In genomic region chr3L:20388983-20389382, dm6 we compare ENCODE assay signal across 1 fruit fly cellular context.
A peak's percentile ranks its signal among the peaks of the same experiment; 100 is the strongest.
TF ChIP-seq lines count a peak whose summit lies in the region.

No protein-coding gene starts in this region.

TF ChIP-seq in whole organism, embryonic, 481 proteins besides CTCF, POLR2A, EP300 and RAD21 (continued from another document and continues in another):
- no peak for TF ChIP-seq bowl (GFP tag; IDR thresholded peaks at IDR 0.05; lab: Robert Waterston, UW)
- no peak for TF ChIP-seq CG2199 (GFP tag; IDR thresholded peaks at IDR 0.05; lab: Robert Waterston, UW)
- no peak for TF ChIP-seq CG1602 (GFP tag; optimal IDR thresholded peaks at IDR 0.05; lab: Kevin White, UChicago)
- peak; percentile 57 for TF ChIP-seq slbo (GFP tag; IDR thresholded peaks at IDR 0.05; lab: Robert Waterston, UW)
- TF ChIP-seq CG5953 (GFP tag; IDR thresholded peaks at IDR 0.05; lab: Robert Waterston, UW), result no peak
- peak; percentile 11 for TF ChIP-seq pnt (GFP tag; optimal IDR thresholded peaks at IDR 0.05; lab: Kevin White, UChicago)
- TF ChIP-seq Bdp1 (GFP tag; optimal IDR thresholded peaks at IDR 0.05; lab: Kevin White, UChicago), result no peak
- TF ChIP-seq Atf-2 (GFP tag; optimal IDR thresholded peaks at IDR 0.05; lab: Kevin White, UChicago), result no peak
- no peak for TF ChIP-seq stwl (tag; optimal IDR thresholded peaks at IDR 0.05; lab: Kevin White, UChicago)
- TF ChIP-seq CG7928 (GFP tag; optimal IDR thresholded peaks at IDR 0.05; lab: Kevin White, UChicago), result no peak
- TF ChIP-seq fd102C (GFP tag; optimal IDR thresholded peaks at IDR 0.05; lab: Kevin White, UChicago), result no peak
- peak; percentile 24 for TF ChIP-seq az2 (GFP tag; optimal IDR thresholded peaks at IDR 0.05; lab: Kevin White, UChicago)
- no peak for TF ChIP-seq trh (GFP tag; optimal IDR thresholded peaks at IDR 0.05; lab: Kevin White, UChicago)
- TF ChIP-seq CG4854 (GFP tag; optimal IDR thresholded peaks at IDR 0.05; lab: Kevin White, UChicago), result no peak
- no peak for TF ChIP-seq hkb (optimal IDR thresholded peaks at IDR 0.05; lab: Kevin White, UChicago)
- 0 out of 2 replicates have a peak, but pooled peaks have one; percentile 29 for TF ChIP-seq hkb (GFP tag; IDR thresholded peaks at IDR 0.05; lab: Robert Waterston, UW)
- no peak for TF ChIP-seq br (optimal IDR thresholded peaks at IDR 0.05; lab: Kevin White, UChicago)
- no peak for TF ChIP-seq B-H2 (GFP tag; optimal IDR thresholded peaks at IDR 0.05; lab: Kevin White, UChicago)
- no peak for TF ChIP-seq fd64A (GFP tag; optimal IDR thresholded peaks at IDR 0.05; lab: Kevin White, UChicago)
- no peak for TF ChIP-seq Hmx (GFP tag; optimal IDR thresholded peaks at IDR 0.05; lab: Kevin White, UChicago)
- TF ChIP-seq CG11456 (GFP tag; IDR thresholded peaks at IDR 0.05; lab: Robert Waterston, UW), result peak; percentile 60; the same call in 1 of the 3 replicates
- TF ChIP-seq CG31441 (GFP tag; IDR thresholded peaks at IDR 0.05; lab: Robert Waterston, UW), result peak; percentile 27; the same call in 1 of the 2 replicates
- TF ChIP-seq CG9932 (GFP tag; IDR thresholded peaks at IDR 0.05; lab: Robert Waterston, UW), result peak; percentile 58
- TF ChIP-seq Dp (GFP tag; optimal IDR thresholded peaks at IDR 0.05; lab: Kevin White, UChicago), result no peak
- TF ChIP-seq Fer1 (GFP tag; optimal IDR thresholded peaks at IDR 0.05; lab: Kevin White, UChicago), result peak; percentile 59
- TF ChIP-seq sim (GFP tag; IDR thresholded peaks at IDR 0.05; lab: Robert Waterston, UW), result no peak
- TF ChIP-seq kah (GFP tag; optimal IDR thresholded peaks at IDR 0.05; lab: Kevin White, UChicago), result no peak
- TF ChIP-seq ash1 (GFP tag; optimal IDR thresholded peaks at IDR 0.05; lab: Kevin White, UChicago), result no peak
- TF ChIP-seq Meics (GFP tag; optimal IDR thresholded peaks at IDR 0.05; lab: Kevin White, UChicago), result peak; percentile 46
- no peak for TF ChIP-seq insv (GFP tag; optimal IDR thresholded peaks at IDR 0.05; lab: Kevin White, UChicago)
- TF ChIP-seq inv (GFP tag; IDR thresholded peaks at IDR 0.05; lab: Robert Waterston, UW; ENCODE audit: partially characterized antibody), result no peak
- TF ChIP-seq sima (GFP tag; optimal IDR thresholded peaks at IDR 0.05; lab: Kevin White, UChicago), result no peak
- TF ChIP-seq CG33213 (GFP tag; optimal IDR thresholded peaks at IDR 0.05; lab: Kevin White, UChicago), result no peak
- peak in 1 of 2 experiments; percentile 77 for TF ChIP-seq Hr78 (GFP tag; optimal IDR thresholded peaks at IDR 0.05; lab: Kevin White, UChicago)
- no peak for TF ChIP-seq knrl (GFP tag; IDR thresholded peaks at IDR 0.05; lab: Robert Waterston, UW; ENCODE audit: partially characterized antibody)
- no peak for TF ChIP-seq corto (GFP tag; optimal IDR thresholded peaks at IDR 0.05; lab: Kevin White, UChicago)
- TF ChIP-seq dysf (GFP tag; IDR thresholded peaks at IDR 0.05; lab: Robert Waterston, UW), result peak; percentile 73
- TF ChIP-seq bsh (GFP tag; optimal IDR thresholded peaks at IDR 0.05; lab: Kevin White, UChicago), result peak in 1 of 2 experiments; percentile 0
- no peak for TF ChIP-seq CG15696 (tag; optimal IDR thresholded peaks at IDR 0.05; lab: Kevin White, UChicago)
- TF ChIP-seq ro (GFP tag; IDR thresholded peaks at IDR 0.05; lab: Robert Waterston, UW), result no peak
- TF ChIP-seq Dfd (GFP tag; optimal IDR thresholded peaks at IDR 0.05; lab: Kevin White, UChicago), result no peak
- TF ChIP-seq nmo (GFP tag; optimal IDR thresholded peaks at IDR 0.05; lab: Kevin White, UChicago), result peak; percentile 0
- peak; percentile 17 for TF ChIP-seq Deaf1 (tag; optimal IDR thresholded peaks at IDR 0.05; lab: Kevin White, UChicago)
- TF ChIP-seq Trl (optimal IDR thresholded peaks at IDR 0.05; lab: Kevin White, UChicago), result no peak
- peak; percentile 31 for TF ChIP-seq Trl (GFP tag; optimal IDR thresholded peaks at IDR 0.05; lab: Kevin White, UChicago)
- TF ChIP-seq mirr (GFP tag; optimal IDR thresholded peaks at IDR 0.05; lab: Kevin White, UChicago), result no peak
- TF ChIP-seq CG3726 (GFP tag; IDR thresholded peaks at IDR 0.05; lab: Robert Waterston, UW), result no peak
- TF ChIP-seq Mrtf (GFP tag; IDR thresholded peaks at IDR 0.05; lab: Robert Waterston, UW), result 0 out of 3 replicates have a peak, but pooled peaks have one; percentile 36
- no peak for TF ChIP-seq CG12104 (GFP tag; optimal IDR thresholded peaks at IDR 0.05; lab: Kevin White, UChicago)
- no peak for TF ChIP-seq CG9797 (GFP tag; optimal IDR thresholded peaks at IDR 0.05; lab: Kevin White, UChicago)
- no peak for TF ChIP-seq Dad (GFP tag; optimal IDR thresholded peaks at IDR 0.05; lab: Kevin White, UChicago)
- TF ChIP-seq sqz (GFP tag; optimal IDR thresholded peaks at IDR 0.05; lab: Kevin White, UChicago), result no peak
- TF ChIP-seq CG6689 (GFP tag; IDR thresholded peaks at IDR 0.05; lab: Robert Waterston, UW), result peak; percentile 37; the same call in 1 of the 2 replicates
- TF ChIP-seq sd (tag; optimal IDR thresholded peaks at IDR 0.05; lab: Kevin White, UChicago), result peak; percentile 72
- TF ChIP-seq klu (GFP tag; IDR thresholded peaks at IDR 0.05; lab: Robert Waterston, UW), result no peak
- TF ChIP-seq GATAe (GFP tag; conservative IDR thresholded peaks at IDR 0.05; lab: Robert Waterston, UW), result peak; percentile 58
- peak; percentile 16 for TF ChIP-seq pum (GFP tag; optimal IDR thresholded peaks at IDR 0.05; lab: Kevin White, UChicago)
- no peak for TF ChIP-seq unc-4 (GFP tag; IDR thresholded peaks at IDR 0.05; lab: Robert Waterston, UW; ENCODE audit: partially characterized antibody)
- peak; percentile 13 for TF ChIP-seq CG17385 (GFP tag; optimal IDR thresholded peaks at IDR 0.05; lab: Kevin White, UChicago)
- TF ChIP-seq NC2β (GFP tag; optimal IDR thresholded peaks at IDR 0.05; lab: Kevin White, UChicago), result peak; percentile 6
- TF ChIP-seq slou (GFP tag; optimal IDR thresholded peaks at IDR 0.05; lab: Kevin White, UChicago), result no peak
- TF ChIP-seq CG34376 (GFP tag; optimal IDR thresholded peaks at IDR 0.05; lab: Kevin White, UChicago), result peak; percentile 86
- no peak for TF ChIP-seq ase (GFP tag; IDR thresholded peaks at IDR 0.05; lab: Robert Waterston, UW)
- no peak for TF ChIP-seq Sin3A (optimal IDR thresholded peaks at IDR 0.05; lab: Kevin White, UChicago)
- TF ChIP-seq Dref (GFP tag; IDR thresholded peaks at IDR 0.05; lab: Robert Waterston, UW), result no peak
- no peak for TF ChIP-seq CG7372 (GFP tag; IDR thresholded peaks at IDR 0.05; lab: Robert Waterston, UW)
- no peak for TF ChIP-seq CG3838 (GFP tag; optimal IDR thresholded peaks at IDR 0.05; lab: Kevin White, UChicago)
- no peak for TF ChIP-seq wor (GFP tag; IDR thresholded peaks at IDR 0.05; lab: Robert Waterston, UW)
- TF ChIP-seq CG2889 (GFP tag; IDR thresholded peaks at IDR 0.05; lab: Robert Waterston, UW), result 0 out of 3 replicates have a peak, but pooled peaks have one; percentile 38
- no peak for TF ChIP-seq ap (GFP tag; IDR thresholded peaks at IDR 0.05; lab: Robert Waterston, UW)
- TF ChIP-seq Atf3 (GFP tag; optimal IDR thresholded peaks at IDR 0.05; lab: Kevin White, UChicago), result no peak
- no peak for TF ChIP-seq CG8089 (GFP tag; optimal IDR thresholded peaks at IDR 0.05; lab: Kevin White, UChicago)
- TF ChIP-seq cwo (GFP tag; optimal IDR thresholded peaks at IDR 0.05; lab: Kevin White, UChicago), result peak; percentile 89
- TF ChIP-seq CG11723 (GFP tag; optimal IDR thresholded peaks at IDR 0.05; lab: Kevin White, UChicago), result no peak
- TF ChIP-seq TFAM (GFP tag; optimal IDR thresholded peaks at IDR 0.05; lab: Kevin White, UChicago), result no peak
- no peak for TF ChIP-seq Sox100B (GFP tag; optimal IDR thresholded peaks at IDR 0.05; lab: Kevin White, UChicago)
- peak; percentile 24 for TF ChIP-seq Max (GFP tag; optimal IDR thresholded peaks at IDR 0.05; lab: Kevin White, UChicago)
- TF ChIP-seq CG8944 (GFP tag; optimal IDR thresholded peaks at IDR 0.05; lab: Kevin White, UChicago), result no peak
- no peak for TF ChIP-seq disco-r (GFP tag; optimal IDR thresholded peaks at IDR 0.05; lab: Kevin White, UChicago)
- no peak for TF ChIP-seq dm (GFP tag; optimal IDR thresholded peaks at IDR 0.05; lab: Kevin White, UChicago)
- TF ChIP-seq CG18764 (GFP tag; optimal IDR thresholded peaks at IDR 0.05; lab: Kevin White, UChicago), result no peak
- no peak for TF ChIP-seq CG13123 (GFP tag; optimal IDR thresholded peaks at IDR 0.05; lab: Kevin White, UChicago)
- peak; percentile 57 for TF ChIP-seq her (GFP tag; optimal IDR thresholded peaks at IDR 0.05; lab: Kevin White, UChicago)
- peak; percentile 31; the same call in 1 of the 2 replicates for TF ChIP-seq HLH3B (GFP tag; IDR thresholded peaks at IDR 0.05; lab: Robert Waterston, UW)
- no peak for TF ChIP-seq CG4617 (GFP tag; optimal IDR thresholded peaks at IDR 0.05; lab: Kevin White, UChicago; ENCODE audit: borderline replicate concordance)
- no peak for TF ChIP-seq twi (tag; optimal IDR thresholded peaks at IDR 0.05; lab: Kevin White, UChicago)
- no peak for TF ChIP-seq eve (GFP tag; optimal IDR thresholded peaks at IDR 0.05; lab: Kevin White, UChicago)
- no peak for TF ChIP-seq Bgb (GFP tag; IDR thresholded peaks at IDR 0.05; lab: Robert Waterston, UW; ENCODE audit: partially characterized antibody)
- TF ChIP-seq CG8359 (GFP tag; optimal IDR thresholded peaks at IDR 0.05; lab: Kevin White, UChicago; ENCODE audit: borderline replicate concordance), result no peak
- TF ChIP-seq yki (optimal IDR thresholded peaks at IDR 0.05; lab: Kevin White, UChicago), result no peak
- TF ChIP-seq gem (tag; optimal IDR thresholded peaks at IDR 0.05; lab: Kevin White, UChicago), result peak; percentile 61
- TF ChIP-seq HLH4C (GFP tag; IDR thresholded peaks at IDR 0.05; lab: Robert Waterston, UW; ENCODE audit: partially characterized antibody), result no peak
- peak; percentile 24 for TF ChIP-seq CG10654 (GFP tag; optimal IDR thresholded peaks at IDR 0.05; lab: Kevin White, UChicago)
- no peak for TF ChIP-seq Dll (GFP tag; IDR thresholded peaks at IDR 0.05; lab: Robert Waterston, UW; ENCODE audit: partially characterized antibody)
- TF ChIP-seq z (GFP tag; IDR thresholded peaks at IDR 0.05; lab: Robert Waterston, UW), result no peak
- no peak for TF ChIP-seq kni (GFP tag; optimal IDR thresholded peaks at IDR 0.05; lab: Kevin White, UChicago)
- TF ChIP-seq tll (GFP tag; optimal IDR thresholded peaks at IDR 0.05; lab: Kevin White, UChicago), result no peak
- no peak for TF ChIP-seq jing (GFP tag; optimal IDR thresholded peaks at IDR 0.05; lab: Kevin White, UChicago)
- TF ChIP-seq fu2 (GFP tag; optimal IDR thresholded peaks at IDR 0.05; lab: Kevin White, UChicago), result no peak
- TF ChIP-seq CG9609 (GFP tag; optimal IDR thresholded peaks at IDR 0.05; lab: Kevin White, UChicago), result peak; percentile 36
- TF ChIP-seq Taf1 (GFP tag; IDR thresholded peaks at IDR 0.05; lab: Robert Waterston, UW), result no peak
- no peak for TF ChIP-seq sna (GFP tag; IDR thresholded peaks at IDR 0.05; lab: Robert Waterston, UW; ENCODE audit: partially characterized antibody)
- TF ChIP-seq kay (GFP tag; optimal IDR thresholded peaks at IDR 0.05; lab: Kevin White, UChicago), result peak; percentile 38
- TF ChIP-seq Aef1 (GFP tag; IDR thresholded peaks at IDR 0.05; lab: Robert Waterston, UW), result peak; percentile 57; the same call in 2 of the 3 replicates
- no peak for TF ChIP-seq scrt (GFP tag; optimal IDR thresholded peaks at IDR 0.05; lab: Kevin White, UChicago)
- TF ChIP-seq CG17361 (GFP tag; IDR thresholded peaks at IDR 0.05; lab: Robert Waterston, UW), result 0 out of 3 replicates have a peak, but pooled peaks have one; percentile 17
- peak; percentile 1 for TF ChIP-seq CG12155 (GFP tag; optimal IDR thresholded peaks at IDR 0.05; lab: Kevin White, UChicago)
- TF ChIP-seq CG9215 (GFP tag; IDR thresholded peaks at IDR 0.05; lab: Robert Waterston, UW), result no peak
- TF ChIP-seq CrebB (tag; optimal IDR thresholded peaks at IDR 0.05; lab: Kevin White, UChicago), result peak; percentile 25
- TF ChIP-seq bigmax (GFP tag; optimal IDR thresholded peaks at IDR 0.05; lab: Kevin White, UChicago), result no peak
- TF ChIP-seq CG4424 (GFP tag; optimal IDR thresholded peaks at IDR 0.05; lab: Kevin White, UChicago), result no peak
- TF ChIP-seq run (tag; optimal IDR thresholded peaks at IDR 0.05; lab: Kevin White, UChicago), result no peak
- TF ChIP-seq HmgZ (tag; optimal IDR thresholded peaks at IDR 0.05; lab: Kevin White, UChicago), result peak; percentile 42
- no peak for TF ChIP-seq CG15011 (GFP tag; optimal IDR thresholded peaks at IDR 0.05; lab: Kevin White, UChicago)
- TF ChIP-seq abd-A (tag; optimal IDR thresholded peaks at IDR 0.05; lab: Kevin White, UChicago), result no peak
- peak; percentile 66; the same call in 2 of the 3 replicates for TF ChIP-seq so (GFP tag; IDR thresholded peaks at IDR 0.05; lab: Robert Waterston, UW)
- no peak for TF ChIP-seq MTF-1 (GFP tag; optimal IDR thresholded peaks at IDR 0.05; lab: Kevin White, UChicago; ENCODE audit: borderline replicate concordance)
- TF ChIP-seq CG12236 (GFP tag; optimal IDR thresholded peaks at IDR 0.05; lab: Kevin White, UChicago), result peak; percentile 16
- TF ChIP-seq Rx (GFP tag; IDR thresholded peaks at IDR 0.05; lab: Robert Waterston, UW), result 0 out of 2 replicates have a peak, but pooled peaks have one; percentile 21
- no peak for TF ChIP-seq CG6683 (GFP tag; optimal IDR thresholded peaks at IDR 0.05; lab: Kevin White, UChicago)
- no peak for TF ChIP-seq Camta (GFP tag; optimal IDR thresholded peaks at IDR 0.05; lab: Kevin White, UChicago)
- TF ChIP-seq Hr51 (GFP tag; optimal IDR thresholded peaks at IDR 0.05; lab: Kevin White, UChicago), result peak in 1 of 2 experiments; percentile 50
- TF ChIP-seq sr (GFP tag; IDR thresholded peaks at IDR 0.05; lab: Robert Waterston, UW), result 0 out of 3 replicates have a peak, but pooled peaks have one; percentile 35
- no peak for TF ChIP-seq CG31224 (GFP tag; IDR thresholded peaks at IDR 0.05; lab: Robert Waterston, UW)
- no peak for TF ChIP-seq lov (optimal IDR thresholded peaks at IDR 0.05; lab: Kevin White, UChicago)
- TF ChIP-seq lov (GFP tag; IDR thresholded peaks at IDR 0.05; lab: Robert Waterston, UW), result no peak
- no peak; the same call in 1 of the 2 replicates for TF ChIP-seq Drgx (GFP tag; IDR thresholded peaks at IDR 0.05; lab: Robert Waterston, UW)
- no peak for TF ChIP-seq CG2202 (tag; optimal IDR thresholded peaks at IDR 0.05; lab: Kevin White, UChicago)
- no peak for TF ChIP-seq Oaz (GFP tag; IDR thresholded peaks at IDR 0.05; lab: Robert Waterston, UW)
- TF ChIP-seq Hsf (GFP tag; optimal IDR thresholded peaks at IDR 0.05; lab: Kevin White, UChicago), result peak; percentile 33
- no peak for TF ChIP-seq CG3065 (GFP tag; optimal IDR thresholded peaks at IDR 0.05; lab: Kevin White, UChicago)
- TF ChIP-seq gsb (GFP tag; IDR thresholded peaks at IDR 0.05; lab: Robert Waterston, UW), result no peak
- TF ChIP-seq phol (tag; optimal IDR thresholded peaks at IDR 0.05; lab: Kevin White, UChicago), result no peak
- TF ChIP-seq CG32772 (GFP tag; IDR thresholded peaks at IDR 0.05; lab: Robert Waterston, UW), result no peak
